Worm (Caenorhabditis elegans) whole organism, young adult: ENCODE results near the gene T09E8.4.

Experiments
- B0035.1 ChIP-seq: sonication (generic microtip); optimal IDR thresholded peaks from 2 replicates; lab custom pipeline; 2016; ENCODE audit warnings: missing genetic modification characterization, mild to moderate bottlenecking, missing compliant biosample characterization, missing genotype, missing genetic modification reagents
- B0336.3 ChIP-seq: fragments of 200-800 bp; sonication (Bioruptor generic); IDR thresholded peaks from 2 replicates; pipeline ENCODE4 v1.3.6; 2022; ENCODE audit warnings: missing genetic modification characterization, missing compliant biosample characterization
- D2030.7 ChIP-seq: fragments of 200-800 bp; sonication (Bioruptor generic); IDR thresholded peaks from 2 replicates; pipeline ENCODE4 v1.3.6; 2022; ENCODE audit warnings: missing genetic modification reagents, missing genetic modification characterization, missing compliant biosample characterization
- F23B12.7 ChIP-seq: sonication (generic microtip); optimal IDR thresholded peaks from 2 replicates; lab custom pipeline; 2017; ENCODE audit warnings: missing genetic modification characterization, mild to moderate bottlenecking, missing compliant biosample characterization, antibody characterized with exemption, moderate library complexity; ENCODE audit not compliant: insufficient read depth
- K11D2.4 ChIP-seq: fragments of 200-800 bp; sonication (Bioruptor generic); IDR thresholded peaks from 2 replicates; pipeline ENCODE4 v1.3.6; 2022; ENCODE audit warnings: missing genetic modification reagents, missing genetic modification characterization, missing compliant biosample characterization
- Y53G8AR.9 ChIP-seq: fragments of 200-800 bp; sonication (Bioruptor generic); conservative IDR thresholded peaks from 2 replicates; pipeline ENCODE4 v1.3.6; 2022; ENCODE audit warnings: missing genetic modification reagents, missing genetic modification characterization, missing compliant biosample characterization
- aptf-2 ChIP-seq: fragments of 200-800 bp; sonication (Bioruptor generic); conservative IDR thresholded peaks from 2 replicates; pipeline ENCODE4 v1.3.6; 2022; ENCODE audit warnings: missing genetic modification reagents, missing genetic modification characterization, missing compliant biosample characterization
- atf-7 ChIP-seq: sonication (generic microtip); optimal IDR thresholded peaks from 2 replicates; lab custom pipeline; 2017; ENCODE audit warnings: mild to moderate bottlenecking, missing genetic modification characterization, missing compliant biosample characterization
- bed-1 ChIP-seq: fragments of 200-800 bp; sonication (Bioruptor generic); IDR thresholded peaks from 2 replicates; pipeline ENCODE4 v1.3.6; 2022; ENCODE audit warnings: missing genetic modification reagents, missing genetic modification characterization, missing compliant biosample characterization
- cebp-1 ChIP-seq, 2 experiments: fragments of 200-800 bp in 1 of 2; sonication (Bioruptor generic) in 1 of 2; sonication (generic microtip) in 1 of 2; IDR thresholded peaks in 1 of 2; optimal IDR thresholded peaks in 1 of 2; 2 replicates each; pipeline versions ENCODE4 v1.3.6 to Lab custom; 2017 to 2022; ENCODE audit warnings: missing compliant biosample characterization in 2 of 2, missing genetic modification characterization in 2 of 2, mild to moderate bottlenecking in 1 of 2, missing genetic modification reagents in 1 of 2, moderate library complexity in 1 of 2
- cebp-2 ChIP-seq: fragments of 200-800 bp; sonication (Bioruptor generic); IDR thresholded peaks from 2 replicates; pipeline ENCODE4 v1.3.6; 2022; ENCODE audit warnings: missing genetic modification characterization, missing compliant biosample characterization
- ceh-100 ChIP-seq: fragments of 200-800 bp; sonication (Bioruptor generic); IDR thresholded peaks from 2 replicates; pipeline ENCODE4 v1.3.6; 2022; ENCODE audit warnings: missing genetic modification reagents, missing genetic modification characterization, missing compliant biosample characterization
- ceh-79 ChIP-seq: sonication (generic microtip); optimal IDR thresholded peaks from 2 replicates; lab custom pipeline; 2017; ENCODE audit warnings: mild to moderate bottlenecking, missing genetic modification characterization, missing compliant biosample characterization
- dox-1 ChIP-seq: fragments of 200-800 bp; sonication (Bioruptor generic); IDR thresholded peaks from 2 replicates; pipeline ENCODE4 v1.3.6; 2022; ENCODE audit warnings: missing genetic modification reagents, missing genetic modification characterization, missing compliant biosample characterization
- egl-44 ChIP-seq: fragments of 200-800 bp; sonication (Bioruptor generic); IDR thresholded peaks from 2 replicates; pipeline ENCODE4 v1.3.6; 2022; ENCODE audit warnings: missing genetic modification reagents, missing genetic modification characterization, missing compliant biosample characterization
- ets-4 ChIP-seq: fragments of 200-800 bp; sonication (Bioruptor generic); optimal IDR thresholded peaks from 2 replicates; lab custom pipeline; 2018; ENCODE audit warnings: mild to moderate bottlenecking, missing genetic modification characterization, missing compliant biosample characterization
- gei-17 ChIP-seq: fragments of 200-800 bp; sonication (Bioruptor generic); optimal IDR thresholded peaks from 2 replicates; lab custom pipeline; 2018; ENCODE audit warnings: mild to moderate bottlenecking, missing genetic modification characterization, missing compliant biosample characterization
- hmg-1.2 ChIP-seq: fragments of 200-800 bp; sonication (Bioruptor generic); IDR thresholded peaks from 2 replicates; pipeline ENCODE4 v1.3.6; 2022; ENCODE audit warnings: missing genetic modification reagents, missing genetic modification characterization, missing compliant biosample characterization
- hrde-1 ChIP-seq: sonication (generic microtip); optimal IDR thresholded peaks from 2 replicates; lab custom pipeline; 2016; ENCODE audit warnings: missing genetic modification characterization, mild to moderate bottlenecking, missing compliant biosample characterization, moderate library complexity, missing genotype, missing genetic modification reagents, borderline replicate concordance
- let-607 ChIP-seq, 2 experiments: fragments of 200-800 bp in 1 of 2; sonication (Bioruptor generic) in 1 of 2; sonication (generic microtip) in 1 of 2; optimal IDR thresholded peaks; 2 replicates each; lab custom pipeline; 2016 to 2018; ENCODE audit warnings: mild to moderate bottlenecking in 2 of 2, missing compliant biosample characterization in 2 of 2, missing genetic modification characterization in 2 of 2, moderate library complexity in 2 of 2, missing genotype in 1 of 2
- lin-54 ChIP-seq: fragments of 200-800 bp; sonication (Bioruptor generic); optimal IDR thresholded peaks from 2 replicates; lab custom pipeline; 2018; ENCODE audit warnings: mild to moderate bottlenecking, missing genetic modification characterization, missing compliant biosample characterization
- lsy-27 ChIP-seq: sonication (generic microtip); optimal IDR thresholded peaks from 2 replicates; lab custom pipeline; 2017; ENCODE audit warnings: missing genetic modification characterization, mild to moderate bottlenecking, missing compliant biosample characterization, antibody characterized with exemption, missing genotype, borderline replicate concordance; ENCODE audit not compliant: insufficient read depth
- madf-10 ChIP-seq: sonication (generic microtip); optimal IDR thresholded peaks from 2 replicates; lab custom pipeline; 2016; ENCODE audit warnings: mild to moderate bottlenecking, missing genetic modification characterization, missing compliant biosample characterization
- madf-8 ChIP-seq: fragments of 200-800 bp; sonication (Bioruptor generic); conservative IDR thresholded peaks from 2 replicates; pipeline ENCODE4 v1.3.6; 2022; ENCODE audit warnings: missing genetic modification reagents, missing genetic modification characterization, missing compliant biosample characterization
- mcd-1 ChIP-seq: fragments of 200-800 bp; sonication (Bioruptor generic); IDR thresholded peaks from 2 replicates; pipeline ENCODE4 v1.3.6; 2022; ENCODE audit warnings: missing genetic modification reagents, missing genetic modification characterization, missing compliant biosample characterization
- mel-28 ChIP-seq: sonication (generic microtip); optimal IDR thresholded peaks from 2 replicates; lab custom pipeline; 2016; ENCODE audit warnings: borderline replicate concordance, mild to moderate bottlenecking, missing genetic modification characterization, missing compliant biosample characterization
- nhr-80 ChIP-seq: sonication (generic microtip); optimal IDR thresholded peaks from 2 replicates; lab custom pipeline; 2016; ENCODE audit warnings: missing genetic modification characterization, missing compliant biosample characterization
- nhr-90 ChIP-seq: sonication (generic microtip); optimal IDR thresholded peaks from 2 replicates; lab custom pipeline; 2016; ENCODE audit warnings: missing genotype, mild to moderate bottlenecking, missing genetic modification characterization, missing compliant biosample characterization
- repo-1 ChIP-seq: sonication (generic microtip); optimal IDR thresholded peaks from 2 replicates; lab custom pipeline; 2017; ENCODE audit warnings: mild to moderate bottlenecking, missing genetic modification characterization, missing compliant biosample characterization
- rpc-1 ChIP-seq, 2 experiments: fragments of 150-350 bp in 1 of 2; sonication (generic microtip) in 1 of 2; optimal IDR thresholded peaks; 2 replicates each; lab custom pipeline; 2014 to 2018; ENCODE audit warnings: missing biosample characterization in 1 of 2, missing genetic modification characterization in 1 of 2, missing genetic modification reagents in 1 of 2, missing genotype in 1 of 2
- snpc-1.1 ChIP-seq: sonication (generic microtip); optimal IDR thresholded peaks from 2 replicates; lab custom pipeline; 2017; ENCODE audit warnings: missing genetic modification characterization, mild to moderate bottlenecking, missing compliant biosample characterization, antibody characterized with exemption, moderate library complexity, missing genotype, missing genetic modification reagents; ENCODE audit not compliant: insufficient read depth
- snpc-3.4 ChIP-seq: sonication (generic microtip); optimal IDR thresholded peaks from 2 replicates; lab custom pipeline; 2017; ENCODE audit warnings: missing genetic modification characterization, mild to moderate bottlenecking, missing compliant biosample characterization, antibody characterized with exemption, moderate library complexity, missing genotype, missing genetic modification reagents
- snpc-4 ChIP-seq, 5 experiments: fragments of 150-350 bp in 1 of 5; sonication (generic microtip) in 4 of 5; optimal IDR thresholded peaks; 2 replicates each; lab custom pipeline; 2014 to 2018; ENCODE audit warnings: missing genetic modification characterization in 5 of 5, missing biosample characterization in 3 of 5, antibody characterized with exemption in 2 of 5, mild to moderate bottlenecking in 2 of 5, missing compliant biosample characterization in 2 of 5, missing genotype in 2 of 5, moderate library complexity in 2 of 5, missing genetic modification reagents in 1 of 5
- tlf-1 ChIP-seq: fragments of 200-800 bp; sonication (Bioruptor generic); optimal IDR thresholded peaks from 2 replicates; lab custom pipeline; 2018; ENCODE audit warnings: mild to moderate bottlenecking, missing genetic modification characterization, missing compliant biosample characterization
- zfh-2 ChIP-seq: fragments of 200-800 bp; sonication (Bioruptor generic); conservative IDR thresholded peaks from 2 replicates; pipeline ENCODE4 v1.3.6; 2022; ENCODE audit warnings: missing genetic modification reagents, missing genetic modification characterization, missing compliant biosample characterization
- ztf-22 ChIP-seq: fragments of 200-800 bp; sonication (Bioruptor generic); optimal IDR thresholded peaks from 2 replicates; lab custom pipeline; 2018; ENCODE audit warnings: mild to moderate bottlenecking, missing genetic modification characterization, moderate library complexity, missing compliant biosample characterization
- ztf-25 ChIP-seq: fragments of 200-800 bp; sonication (Bioruptor generic); IDR thresholded peaks from 2 replicates; pipeline ENCODE4 v1.3.6; 2022; ENCODE audit warnings: missing genetic modification reagents, missing genetic modification characterization, missing compliant biosample characterization

The T09E8.4 gene

DNA sequence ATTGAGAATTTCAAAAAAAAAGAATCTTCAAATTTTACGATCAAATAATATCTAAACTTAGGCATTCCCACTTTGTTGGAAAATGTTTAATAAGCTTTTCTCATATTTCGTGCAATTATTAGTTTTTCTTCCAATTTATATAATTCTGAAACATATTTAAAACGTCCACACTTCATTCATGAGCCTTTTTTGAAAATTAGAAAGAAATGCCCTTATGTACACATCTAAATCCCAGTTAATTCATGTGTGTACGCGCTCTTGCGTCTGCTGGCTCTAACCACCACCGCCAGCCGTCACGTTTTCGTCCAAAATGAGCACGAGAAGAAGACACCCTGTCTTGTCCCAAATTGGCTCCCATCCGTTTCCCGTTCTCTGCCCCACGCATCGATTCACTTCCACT lies 17.5 kb downstream of the T09E8.4 start:
- no peak for TF ChIP-seq cebp-1 (GFP tag; IDR thresholded peaks at IDR 0.05; lab: Robert Waterston, UW)
- no peak for TF ChIP-seq cebp-1 (tag; optimal IDR thresholded peaks at IDR 0.05; lab: Kevin White, UChicago)
- TF ChIP-seq bed-1 (GFP tag; lab: Robert Waterston, UW) = 0 out of 2 replicates have a peak, but pooled peaks have one; percentile 44

- TF ChIP-seq F23B12.7 (tag; lab: Kevin White, UChicago) (no peak), ceh-79 (tag; lab: Kevin White, UChicago) (no peak), gei-17 (GFP tag; lab: Kevin White, UChicago) (no peak), snpc-1.1 (tag; lab: Kevin White, UChicago) (no peak), cebp-2 (no peak), rpc-1 (optimal IDR thresholded peaks at IDR 0.05; lab: Kevin White, UChicago) (no peak), rpc-1 (tag; optimal IDR thresholded peaks at IDR 0.05; lab: Kevin White, UChicago) (no peak)
These were observed 18.8 kb downstream of the T09E8.4 start for ce11 chrV:13165244-13165643.

ce11 chrV:13163841-13164240 lies 20.2 kb downstream of the T09E8.4 start:
- TF ChIP-seq repo-1 (tag; lab: Kevin White, UChicago) = peak; percentile 33
- peak; percentile 65 to 94 for TF ChIP-seq let-607 (tag; optimal IDR thresholded peaks at IDR 0.05; lab: Kevin White, UChicago)
- peak; percentile 58 for TF ChIP-seq dox-1 (GFP tag; lab: Robert Waterston, UW)
- no peak for TF ChIP-seq snpc-4 (GFP tag; optimal IDR thresholded peaks at IDR 0.05; lab: Kevin White, UChicago)
- TF ChIP-seq snpc-4 (tag; optimal IDR thresholded peaks at IDR 0.05; lab: Kevin White, UChicago) = peak in 2 of 4 experiments; percentile 1 to 55
- TF ChIP-seq lin-54 (GFP tag; lab: Kevin White, UChicago) = peak; percentile 18
- peak; percentile 33; the same call in 1 of the 2 replicates for TF ChIP-seq mcd-1 (GFP tag; lab: Robert Waterston, UW)
- TF ChIP-seq D2030.7 (GFP tag; lab: Robert Waterston, UW) = no peak
- no peak for TF ChIP-seq ceh-100 (GFP tag; lab: Robert Waterston, UW)
- no peak for TF ChIP-seq lsy-27 (tag; lab: Kevin White, UChicago)
- TF ChIP-seq F23B12.7 (tag; lab: Kevin White, UChicago) = peak; percentile 63
- TF ChIP-seq atf-7 (tag; lab: Kevin White, UChicago) = peak; percentile 54
- TF ChIP-seq nhr-80 = peak; percentile 91
- TF ChIP-seq ceh-79 (tag; lab: Kevin White, UChicago) = no peak
- peak; percentile 47 for TF ChIP-seq ets-4
- TF ChIP-seq tlf-1 (GFP tag; lab: Kevin White, UChicago) = no peak
- no peak for TF ChIP-seq aptf-2
- no peak for TF ChIP-seq ztf-25 (GFP tag; lab: Robert Waterston, UW)
- no peak for TF ChIP-seq Y53G8AR.9
- no peak for TF ChIP-seq zfh-2
- peak; percentile 25; the same call in 1 of the 2 replicates for TF ChIP-seq B0336.3 (GFP tag; lab: Robert Waterston, UW)
- 0 out of 2 replicates have a peak, but pooled peaks have one; percentile 43 for TF ChIP-seq egl-44 (GFP tag; lab: Robert Waterston, UW)
- TF ChIP-seq hrde-1 (tag; lab: Kevin White, UChicago) = no peak

DNA sequence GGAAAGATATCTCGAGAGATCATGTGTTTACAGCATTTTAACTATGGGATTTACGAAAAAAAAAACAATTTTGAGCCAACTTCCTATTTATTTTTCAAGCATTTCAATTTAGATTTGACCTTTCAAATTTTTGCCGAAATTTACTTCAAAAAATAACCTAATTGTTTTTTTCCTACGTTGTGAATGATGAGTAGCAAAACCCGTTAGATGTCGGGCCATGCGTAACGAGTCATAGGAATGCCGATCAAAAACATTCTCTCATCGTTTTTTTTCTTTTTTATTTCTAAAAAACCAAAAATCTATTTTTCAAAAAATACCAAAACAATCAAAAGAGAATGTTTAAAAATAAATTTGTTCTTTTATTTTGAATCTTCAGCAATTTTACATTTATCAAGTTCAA lies 21.2 kb downstream of the T09E8.4 start:
- no peak for TF ChIP-seq K11D2.4 (GFP tag; lab: Robert Waterston, UW)
- TF ChIP-seq snpc-4 (GFP tag; optimal IDR thresholded peaks at IDR 0.05; lab: Kevin White, UChicago) = peak; percentile 46
- peak; percentile 12 to 88 (median 76) for TF ChIP-seq snpc-4 (tag; optimal IDR thresholded peaks at IDR 0.05; lab: Kevin White, UChicago)
- no peak for TF ChIP-seq F23B12.7 (tag; lab: Kevin White, UChicago)
- TF ChIP-seq nhr-90 = no peak
- no peak for TF ChIP-seq ets-4
- no peak for TF ChIP-seq mel-28 (tag; lab: Kevin White, UChicago)
- TF ChIP-seq snpc-1.1 (tag; lab: Kevin White, UChicago) = peak; percentile 86
- TF ChIP-seq madf-8 (GFP tag; lab: Robert Waterston, UW) = no peak
- no peak for TF ChIP-seq madf-10 (tag; lab: Kevin White, UChicago)
- no peak for TF ChIP-seq B0035.1
- TF ChIP-seq zfh-2 = no peak
- TF ChIP-seq ztf-22 (GFP tag; lab: Kevin White, UChicago) = no peak
- TF ChIP-seq hmg-1.2 (GFP tag; lab: Robert Waterston, UW) = peak; percentile 68
- peak; percentile 4 for TF ChIP-seq snpc-3.4 (tag; lab: Kevin White, UChicago)
